Worm (Caenorhabditis elegans): ENCODE results near the gene F28E10.4.

ce11 chrIV:4585991-4586390 is 18.7 kb upstream of the F28E10.4 start:
- no peak for TF ChIP-seq nhr-12 (tag; optimal IDR thresholded peaks at IDR 0.05)
- no peak for TF ChIP-seq ceh-82 (tag; optimal IDR thresholded peaks at IDR 0.05)
- no peak for TF ChIP-seq nhr-28 (tag; optimal IDR thresholded peaks at IDR 0.05)
- TF ChIP-seq ceh-28 (tag; optimal IDR thresholded peaks at IDR 0.05): no peak
- no peak for TF ChIP-seq unc-62 (GFP tag; optimal IDR thresholded peaks at IDR 0.05)
- TF ChIP-seq zag-1 (tag; optimal IDR thresholded peaks at IDR 0.05): no peak
- TF ChIP-seq nfya-1 (tag; optimal IDR thresholded peaks at IDR 0.05; ENCODE audit: insufficient read depth): peak; percentile 49
- no peak for TF ChIP-seq skn-1 (tag; optimal IDR thresholded peaks at IDR 0.05)
- peak; percentile 17 for TF ChIP-seq sea-2 (GFP tag; optimal IDR thresholded peaks at IDR 0.05)
- TF ChIP-seq R02D3.7 (tag; optimal IDR thresholded peaks at IDR 0.05): no peak

Data from whole organism, L3 larva.